Worm (Caenorhabditis elegans) whole organism, L3 larva: ENCODE results near the gene F48G7.7.

Experiments used
- ama-1 ChIP-seq: fragments of 150-350 bp; optimal IDR thresholded peaks from 2 replicates; lab custom pipeline; 2018
- elt-2 ChIP-seq: sonication (generic microtip); optimal IDR thresholded peaks from 2 replicates; lab custom pipeline; 2016; ENCODE audit warnings: missing genetic modification reagents, mild to moderate bottlenecking, missing genetic modification characterization, missing compliant biosample characterization
- lin-39 ChIP-seq: fragments of 150-350 bp; optimal IDR thresholded peaks from 2 replicates; lab custom pipeline; 2018; ENCODE audit warnings: missing biosample characterization, missing genetic modification reagents, missing genetic modification characterization
- nhr-23 ChIP-seq: fragments of 150-350 bp; optimal IDR thresholded peaks from 2 replicates; lab custom pipeline; 2014; ENCODE audit warnings: missing biosample characterization, missing genetic modification reagents, missing genetic modification characterization
- nhr-77 ChIP-seq: fragments of 150-350 bp; optimal IDR thresholded peaks from 2 replicates; lab custom pipeline; 2014; ENCODE audit warnings: missing biosample characterization, missing genetic modification characterization
- snpc-4 ChIP-seq: fragments of 150-350 bp; optimal IDR thresholded peaks from 2 replicates; lab custom pipeline; 2014; ENCODE audit warnings: missing biosample characterization, missing genetic modification characterization
- unc-62 ChIP-seq: fragments of 150-350 bp; sonication (generic microtip); optimal IDR thresholded peaks from 4 replicates; lab custom pipeline; 2014; ENCODE audit warnings: missing biosample characterization, missing genetic modification reagents, missing genetic modification characterization

DNA sequence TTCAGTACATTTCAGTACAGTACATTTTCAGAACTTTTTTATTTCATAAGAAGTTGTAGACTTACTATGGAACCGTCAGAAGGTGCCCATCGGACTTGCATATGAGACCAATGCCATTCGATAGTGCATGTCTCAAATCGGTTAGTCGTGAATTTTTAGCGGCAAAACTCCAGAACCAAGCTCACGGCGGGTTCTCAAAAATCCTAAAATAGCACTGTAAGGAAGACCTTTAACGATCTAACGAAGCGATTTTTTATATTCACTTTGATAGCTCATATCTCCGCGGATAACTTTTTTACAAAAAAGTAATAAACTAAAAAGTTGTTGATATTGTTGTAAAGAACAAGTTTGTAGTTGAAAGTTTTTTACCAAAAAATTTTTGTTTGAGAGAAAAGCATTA, 48.0 kb upstream of the F48G7.7 start, which contains the start of gene sru-25:
- TF ChIP-seq nhr-23, result no peak
- no peak for TF ChIP-seq unc-62 (GFP tag; lab: Kevin White, UChicago)
- no peak for TF ChIP-seq nhr-77
- TF ChIP-seq elt-2, result no peak
- no peak for TF ChIP-seq lin-39 (tag; lab: Kevin White, UChicago)
- TF ChIP-seq snpc-4 (tag; lab: Kevin White, UChicago), result no peak
- TF ChIP-seq ama-1 (lab: Kevin White, UChicago), result no peak
